Worm (Caenorhabditis elegans): ENCODE data around the gene tbc-18.

- no peak for TF ChIP-seq egl-18 (GFP tag; IDR thresholded peaks at IDR 0.05)
- no peak for TF ChIP-seq ama-1 (optimal IDR thresholded peaks at IDR 0.05)
- peak in 1 of 2 experiments; percentile 76 for TF ChIP-seq ama-1 (GFP tag; optimal IDR thresholded peaks at IDR 0.05)
- TF ChIP-seq ets-4 (GFP tag; optimal IDR thresholded peaks at IDR 0.05): no peak
- TF ChIP-seq snpc-1.3 (tag; optimal IDR thresholded peaks at IDR 0.05; ENCODE audit: insufficient read depth): peak; percentile 74
- TF ChIP-seq lin-40 (tag; optimal IDR thresholded peaks at IDR 0.05): peak; percentile 36
- TF ChIP-seq ztf-25 (GFP tag; IDR thresholded peaks at IDR 0.05): peak; percentile 67; the same call in 1 of the 2 replicates
- peak; percentile 65 for TF ChIP-seq dox-1 (GFP tag; IDR thresholded peaks at IDR 0.05)
- TF ChIP-seq unc-62 (GFP tag; optimal IDR thresholded peaks at IDR 0.05): no peak
- TF ChIP-seq pha-4 (tag; optimal IDR thresholded peaks at IDR 0.05): no peak
- no peak for TF ChIP-seq ceh-91 (GFP tag; IDR thresholded peaks at IDR 0.05)
- peak; percentile 54 for TF ChIP-seq chd-7 (tag; optimal IDR thresholded peaks at IDR 0.05)
- no peak for TF ChIP-seq F39B2.1 (GFP tag; IDR thresholded peaks at IDR 0.05)
- peak; percentile 62 for TF ChIP-seq die-1 (tag; optimal IDR thresholded peaks at IDR 0.05)
Measured at ce11 chrX:8386068-8386851, 7.9 kb downstream of the tbc-18 start.

Measured in whole organism, young adult.